Fruit fly (Drosophila melanogaster) whole organism, embryonic: ENCODE measurements around the gene Nepl14.
A peak's percentile ranks its signal among the peaks of the same experiment; 100 is the strongest.

Experiments used
- CG12155 ChIP-seq: fragments of 200-800 bp; sonication (Bioruptor generic); optimal IDR thresholded peaks from 3 replicates; lab custom pipeline; 2016; ENCODE audit warnings: missing biosample characterization, missing genetic modification characterization
- CG12769 ChIP-seq: fragments of 200-800 bp; sonication (Bioruptor generic); optimal IDR thresholded peaks from 2 replicates; lab custom pipeline; 2019; ENCODE audit warnings: missing biosample characterization, mild to moderate bottlenecking, missing genetic modification characterization, moderate library complexity
- CG12942 ChIP-seq: fragments of 200-800 bp; sonication (Bioruptor generic); optimal IDR thresholded peaks from 3 replicates; lab custom pipeline; 2016; ENCODE audit warnings: missing biosample characterization, missing genetic modification characterization
- CG1602 ChIP-seq: fragments of 200-800 bp; sonication (Bioruptor generic); optimal IDR thresholded peaks from 3 replicates; lab custom pipeline; 2016; ENCODE audit warnings: missing biosample characterization, missing genetic modification characterization
- CG1603 ChIP-seq: fragments of 200-800 bp; sonication (Bioruptor generic); optimal IDR thresholded peaks from 2 replicates; lab custom pipeline; 2019; ENCODE audit warnings: missing biosample characterization, mild to moderate bottlenecking, missing genetic modification characterization, moderate library complexity
- CG17802 ChIP-seq: fragments of 200-800 bp; sonication (Bioruptor generic); optimal IDR thresholded peaks from 2 replicates; lab custom pipeline; 2018; ENCODE audit warnings: missing biosample characterization, mild to moderate bottlenecking, missing genetic modification characterization, moderate library complexity
- CG17912 ChIP-seq: fragments of 200-800 bp; sonication (Bioruptor generic); optimal IDR thresholded peaks from 2 replicates; lab custom pipeline; 2018; ENCODE audit warnings: missing biosample characterization, mild to moderate bottlenecking, missing genetic modification characterization
- CG18262 ChIP-seq: fragments of 200-800 bp; optimal IDR thresholded peaks from 3 replicates; lab custom pipeline; 2019; ENCODE audit warnings: missing biosample characterization, mild to moderate bottlenecking, missing genetic modification characterization, moderate library complexity
- CG18764 ChIP-seq: fragments of 200-800 bp; sonication (Bioruptor generic); optimal IDR thresholded peaks from 3 replicates; lab custom pipeline; 2016; ENCODE audit warnings: missing biosample characterization, missing genetic modification characterization
- CG31224 ChIP-seq: fragments of 200-800 bp; sonication (Bioruptor generic); IDR thresholded peaks from 2 replicates; pipeline ENCODE4 v1.3.6; 2022; ENCODE audit warnings: missing biosample characterization, missing genetic modification characterization
- CG33557 ChIP-seq: fragments of 200-800 bp; sonication (Bioruptor generic); optimal IDR thresholded peaks from 2 replicates; lab custom pipeline; 2019; ENCODE audit warnings: missing biosample characterization, mild to moderate bottlenecking, missing genetic modification characterization, moderate library complexity
- CG3838 ChIP-seq: fragments of 200-800 bp; sonication (Bioruptor generic); optimal IDR thresholded peaks from 3 replicates; lab custom pipeline; 2016; ENCODE audit warnings: missing biosample characterization, missing genetic modification characterization
- CG3995 ChIP-seq: fragments of 200-800 bp; sonication (Bioruptor generic); optimal IDR thresholded peaks from 3 replicates; lab custom pipeline; 2016; ENCODE audit warnings: missing biosample characterization, missing genetic modification characterization
- CG4854 ChIP-seq: fragments of 200-800 bp; sonication (Bioruptor generic); optimal IDR thresholded peaks from 2 replicates; lab custom pipeline; 2016; ENCODE audit warnings: missing biosample characterization, missing genetic modification characterization, inconsistent platforms
- CG5180 ChIP-seq: fragments of 200-800 bp; sonication (Bioruptor generic); optimal IDR thresholded peaks from 3 replicates; lab custom pipeline; 2017; ENCODE audit warnings: missing biosample characterization, missing genetic modification characterization, mild to moderate bottlenecking, moderate library complexity, missing genetic modification reagents
- CG8765 ChIP-seq: fragments of 200-800 bp; sonication (Bioruptor generic); IDR thresholded peaks from 2 replicates; pipeline ENCODE4 v1.3.6; 2022; ENCODE audit warnings: missing biosample characterization, missing genetic modification characterization
- D19A ChIP-seq: fragments of 200-800 bp; optimal IDR thresholded peaks from 3 replicates; lab custom pipeline; 2019; ENCODE audit warnings: missing biosample characterization, mild to moderate bottlenecking, missing genetic modification characterization, moderate library complexity
- Doc2 ChIP-seq: fragments of 200-800 bp; sonication (Bioruptor generic); IDR thresholded peaks from 2 replicates; pipeline ENCODE4 v1.3.6; 2022; ENCODE audit warnings: missing biosample characterization, missing genetic modification characterization
- E2f1 ChIP-seq: fragments of 200-800 bp; sonication (Bioruptor generic); IDR thresholded peaks from 2 replicates; pipeline ENCODE4 v1.3.6; 2022; ENCODE audit warnings: missing biosample characterization, missing genetic modification characterization
- ERR ChIP-seq: fragments of 200-800 bp; sonication (Bioruptor generic); optimal IDR thresholded peaks from 2 replicates; lab custom pipeline; 2016; ENCODE audit warnings: missing biosample characterization, missing genetic modification characterization
- Fer1 ChIP-seq: fragments of 200-800 bp; sonication (Bioruptor generic); optimal IDR thresholded peaks from 2 replicates; lab custom pipeline; 2017; ENCODE audit warnings: missing biosample characterization, mild to moderate bottlenecking, missing genetic modification characterization
- GATAe ChIP-seq: fragments of 200-800 bp; sonication (Bioruptor generic); conservative IDR thresholded peaks from 2 replicates; pipeline ENCODE4 v1.3.6; 2022; ENCODE audit warnings: missing biosample characterization, missing genetic modification characterization
- Mes4 ChIP-seq: fragments of 200-800 bp; sonication (Bioruptor generic); optimal IDR thresholded peaks from 2 replicates; lab custom pipeline; 2016; ENCODE audit warnings: missing biosample characterization, missing genetic modification characterization
- Ravus ChIP-seq: fragments of 200-800 bp; sonication (Bioruptor generic); IDR thresholded peaks from 2 replicates; pipeline ENCODE4 v1.3.6; 2022; ENCODE audit warnings: missing biosample characterization, missing genetic modification characterization
- Sox102F ChIP-seq: fragments of 200-800 bp; sonication (Bioruptor generic); optimal IDR thresholded peaks from 2 replicates; lab custom pipeline; 2018; ENCODE audit warnings: missing biosample characterization, mild to moderate bottlenecking, missing genetic modification characterization, moderate library complexity
- TFAM ChIP-seq: fragments of 200-800 bp; sonication (Bioruptor generic); optimal IDR thresholded peaks from 2 replicates; lab custom pipeline; 2017; ENCODE audit warnings: missing biosample characterization, missing genetic modification characterization, inconsistent platforms
- Trl ChIP-seq, 3 experiments: fragments of >200 bp in 2 of 3; fragments of 200-800 bp in 1 of 3; sonication (Bioruptor generic) in 1 of 3; optimal IDR thresholded peaks; 2 replicates in 1 of 3; 3 replicates in 2 of 3; lab custom pipeline; 2016 to 2017; ENCODE audit warnings: missing biosample characterization in 1 of 3, missing genetic modification characterization in 1 of 3
- YL-1 ChIP-seq: fragments of 200-800 bp; sonication (Bioruptor generic); optimal IDR thresholded peaks from 3 replicates; lab custom pipeline; 2017; ENCODE audit warnings: missing biosample characterization, mild to moderate bottlenecking, missing genetic modification characterization
- al ChIP-seq: fragments of 200-800 bp; sonication (Bioruptor generic); IDR thresholded peaks from 2 replicates; pipeline ENCODE4 v1.3.6; 2022; ENCODE audit warnings: missing biosample characterization, missing genetic modification characterization
- ara ChIP-seq: fragments of 200-800 bp; sonication (Bioruptor generic); IDR thresholded peaks from 2 replicates; pipeline ENCODE4 v1.3.6; 2022; ENCODE audit warnings: missing biosample characterization, missing genetic modification characterization
- chif ChIP-seq, 2 experiments: fragments of 200-800 bp; sonication (Bioruptor generic); optimal IDR thresholded peaks; 3 replicates each; lab custom pipeline; 2016; ENCODE audit warnings: missing biosample characterization in 2 of 2, missing genetic modification characterization in 2 of 2
- dan ChIP-seq: fragments of 200-800 bp; sonication (Bioruptor generic); IDR thresholded peaks from 2 replicates; pipeline ENCODE4 v1.3.6; 2022; ENCODE audit warnings: missing biosample characterization, missing genetic modification characterization
- danr ChIP-seq: fragments of 200-800 bp; sonication (Bioruptor generic); IDR thresholded peaks from 2 replicates; pipeline ENCODE4 v1.3.6; 2022; ENCODE audit warnings: missing biosample characterization, missing genetic modification characterization
- dysf ChIP-seq: fragments of 200-800 bp; sonication (Bioruptor generic); IDR thresholded peaks from 3 replicates; pipeline ENCODE4 v1.3.6; 2022; ENCODE audit warnings: missing biosample characterization, missing genetic modification characterization
- fd96Cb ChIP-seq: fragments of 200-800 bp; sonication (Bioruptor generic); optimal IDR thresholded peaks from 2 replicates; lab custom pipeline; 2018; ENCODE audit warnings: missing biosample characterization, mild to moderate bottlenecking, missing genetic modification characterization, moderate library complexity
- gcm ChIP-seq: fragments of 200-800 bp; sonication (Bioruptor generic); optimal IDR thresholded peaks from 2 replicates; lab custom pipeline; 2019; ENCODE audit warnings: missing biosample characterization, mild to moderate bottlenecking, missing genetic modification characterization, moderate library complexity
- grn ChIP-seq: fragments of 200-800 bp; sonication (Bioruptor generic); optimal IDR thresholded peaks from 3 replicates; lab custom pipeline; 2017; ENCODE audit warnings: missing biosample characterization, missing genetic modification characterization
- gsb ChIP-seq: fragments of 200-800 bp; sonication (Bioruptor generic); IDR thresholded peaks from 2 replicates; pipeline ENCODE4 v1.3.6; 2022; ENCODE audit warnings: missing biosample characterization, missing genetic modification characterization
- hb ChIP-seq: fragments of 200-800 bp; sonication (Bioruptor generic); IDR thresholded peaks from 3 replicates; pipeline ENCODE4 v1.3.6; 2022; ENCODE audit warnings: missing biosample characterization, missing genetic modification characterization; ENCODE audit not compliant: partially characterized antibody
- kay ChIP-seq: fragments of 200-800 bp; sonication (Bioruptor generic); optimal IDR thresholded peaks from 2 replicates; lab custom pipeline; 2016; ENCODE audit warnings: missing biosample characterization, missing genetic modification characterization
- ken ChIP-seq: fragments of 200-800 bp; sonication (Bioruptor generic); IDR thresholded peaks from 3 replicates; pipeline ENCODE4 v1.3.6; 2022; ENCODE audit warnings: missing biosample characterization, missing genetic modification characterization
- kni ChIP-seq: fragments of 200-800 bp; sonication (Bioruptor generic); optimal IDR thresholded peaks from 3 replicates; lab custom pipeline; 2017; ENCODE audit warnings: mild to moderate bottlenecking, missing biosample characterization, missing genetic modification reagents, missing genetic modification characterization
- lmd ChIP-seq: fragments of 200-800 bp; sonication (Bioruptor generic); IDR thresholded peaks from 2 replicates; pipeline ENCODE4 v1.3.6; 2022; ENCODE audit warnings: missing biosample characterization, missing genetic modification characterization
- lov ChIP-seq, 2 experiments: fragments of 200-800 bp in 1 of 2; fragments of >200 bp in 1 of 2; sonication (Bioruptor generic) in 1 of 2; IDR thresholded peaks in 1 of 2; optimal IDR thresholded peaks in 1 of 2; 2 replicates in 1 of 2; 3 replicates in 1 of 2; pipeline versions ENCODE4 v1.3.6 to Lab custom; 2017 to 2022; ENCODE audit warnings: missing biosample characterization in 1 of 2, missing genetic modification characterization in 1 of 2
- org-1 ChIP-seq: fragments of 200-800 bp; sonication (Bioruptor generic); optimal IDR thresholded peaks from 2 replicates; lab custom pipeline; 2017; ENCODE audit warnings: missing biosample characterization, missing genetic modification characterization
- pros ChIP-seq: fragments of 200-800 bp; sonication (Bioruptor generic); optimal IDR thresholded peaks from 3 replicates; lab custom pipeline; 2019; ENCODE audit warnings: missing biosample characterization, mild to moderate bottlenecking, missing genetic modification characterization, moderate library complexity
- sc ChIP-seq, 3 experiments: fragments of >200 bp in 2 of 3; fragments of 200-800 bp in 1 of 3; sonication (Bioruptor generic) in 1 of 3; optimal IDR thresholded peaks; 2 replicates in 2 of 3; 3 replicates in 1 of 3; lab custom pipeline; 2017; ENCODE audit warnings: mild to moderate bottlenecking in 1 of 3, missing biosample characterization in 1 of 3, missing genetic modification characterization in 1 of 3, missing genetic modification reagents in 1 of 3
- seq ChIP-seq: fragments of 200-800 bp; sonication (Bioruptor generic); IDR thresholded peaks from 2 replicates; pipeline ENCODE4 v1.3.6; 2022; ENCODE audit warnings: missing biosample characterization, missing genetic modification characterization
- ttk ChIP-seq: fragments of 200-800 bp; sonication (Bioruptor generic); IDR thresholded peaks from 2 replicates; pipeline ENCODE4 v2.1.2; 2022; ENCODE audit warnings: missing biosample characterization, missing genetic modification characterization
- tx ChIP-seq: fragments of 200-800 bp; sonication (Bioruptor generic); optimal IDR thresholded peaks from 2 replicates; lab custom pipeline; 2016; ENCODE audit warnings: missing biosample characterization, missing genetic modification characterization
- vfl ChIP-seq: fragments of 200-800 bp; sonication (Bioruptor generic); optimal IDR thresholded peaks from 2 replicates; lab custom pipeline; 2016; ENCODE audit warnings: missing biosample characterization, missing genetic modification characterization

Gene Nepl14

dm6 chr3R:22719607-22719949 lies 43.9 kb downstream of the Nepl14 start (continued):
- TF ChIP-seq CG12942: no peak
- no peak for TF ChIP-seq al (GFP tag; lab: Robert Waterston, UW)
- peak; percentile 33 for TF ChIP-seq fd96Cb (tag; lab: Kevin White, UChicago)
- no peak for TF ChIP-seq tx (GFP tag; lab: Kevin White, UChicago)
- TF ChIP-seq CG4854: no peak
- TF ChIP-seq Doc2 (GFP tag; lab: Robert Waterston, UW): no peak
- TF ChIP-seq TFAM (GFP tag; lab: Kevin White, UChicago): no peak
- TF ChIP-seq CG12769 (tag; lab: Kevin White, UChicago): no peak
- TF ChIP-seq lmd (GFP tag; lab: Robert Waterston, UW): peak; percentile 21; the same call in 1 of the 2 replicates
- TF ChIP-seq lov (optimal IDR thresholded peaks at IDR 0.05; lab: Kevin White, UChicago): no peak
- TF ChIP-seq lov (GFP tag; IDR thresholded peaks at IDR 0.05; lab: Robert Waterston, UW): no peak
- TF ChIP-seq dysf (GFP tag; lab: Robert Waterston, UW): no peak; the same call in 2 of the 3 replicates
- TF ChIP-seq CG3838 (GFP tag; lab: Kevin White, UChicago): no peak
- TF ChIP-seq kay (GFP tag; lab: Kevin White, UChicago): no peak
- no peak for TF ChIP-seq CG33557 (GFP tag; lab: Kevin White, UChicago)
- no peak for TF ChIP-seq CG31224
- peak; percentile 33 for TF ChIP-seq Sox102F (GFP tag; lab: Kevin White, UChicago)
- TF ChIP-seq dan (GFP tag; lab: Robert Waterston, UW): no peak
- TF ChIP-seq CG18262 (tag; lab: Kevin White, UChicago): peak; percentile 59
- no peak for TF ChIP-seq vfl (GFP tag; lab: Kevin White, UChicago)
- TF ChIP-seq seq (GFP tag; lab: Robert Waterston, UW): peak; percentile 57
- no peak for TF ChIP-seq hb
- TF ChIP-seq chif (GFP tag; optimal IDR thresholded peaks at IDR 0.05; lab: Kevin White, UChicago): no peak
- peak; percentile 47 for TF ChIP-seq CG1603
- TF ChIP-seq E2f1 (GFP tag; lab: Robert Waterston, UW): 0 out of 2 replicates have a peak, but pooled peaks have one; percentile 11
- no peak for TF ChIP-seq pros
- no peak for TF ChIP-seq D19A (tag; lab: Kevin White, UChicago)
- TF ChIP-seq ttk (GFP tag; lab: Robert Waterston, UW): no peak
- no peak for TF ChIP-seq grn (GFP tag; lab: Kevin White, UChicago)
- no peak for TF ChIP-seq ara
- no peak for TF ChIP-seq kni (GFP tag; lab: Kevin White, UChicago)
- no peak for TF ChIP-seq gsb (GFP tag; lab: Robert Waterston, UW)
- no peak for TF ChIP-seq ken (GFP tag; lab: Robert Waterston, UW)
- TF ChIP-seq danr (GFP tag; lab: Robert Waterston, UW): no peak
- peak; percentile 14 for TF ChIP-seq CG5180
- no peak for TF ChIP-seq YL-1 (GFP tag; lab: Kevin White, UChicago)
- no peak for TF ChIP-seq CG17802 (tag; lab: Kevin White, UChicago)
- TF ChIP-seq Ravus: no peak
- TF ChIP-seq ERR (GFP tag; lab: Kevin White, UChicago): no peak
- no peak for TF ChIP-seq CG8765 (GFP tag; lab: Robert Waterston, UW)
- TF ChIP-seq CG18764 (GFP tag; lab: Kevin White, UChicago): no peak
- TF ChIP-seq Trl (optimal IDR thresholded peaks at IDR 0.05; lab: Kevin White, UChicago): no peak
- no peak for TF ChIP-seq Trl (GFP tag; optimal IDR thresholded peaks at IDR 0.05; lab: Kevin White, UChicago)
- no peak for TF ChIP-seq Mes4 (GFP tag; lab: Kevin White, UChicago)
- no peak for TF ChIP-seq GATAe (GFP tag; lab: Robert Waterston, UW)
- no peak for TF ChIP-seq CG1602
- no peak for TF ChIP-seq CG3995 (GFP tag; lab: Kevin White, UChicago)
- no peak for TF ChIP-seq CG17912 (GFP tag; lab: Kevin White, UChicago)
- TF ChIP-seq gcm: no peak
- TF ChIP-seq Fer1 (GFP tag; lab: Kevin White, UChicago): peak; percentile 27
- no peak for TF ChIP-seq sc (optimal IDR thresholded peaks at IDR 0.05; lab: Kevin White, UChicago)
- no peak for TF ChIP-seq sc (GFP tag; optimal IDR thresholded peaks at IDR 0.05; lab: Kevin White, UChicago)
- TF ChIP-seq CG12155 (GFP tag; lab: Kevin White, UChicago): no peak
- TF ChIP-seq org-1: peak; percentile 5
